Fruit fly (Drosophila melanogaster): ENCODE results near the gene CG10283.

The CG10283 gene

DNA sequence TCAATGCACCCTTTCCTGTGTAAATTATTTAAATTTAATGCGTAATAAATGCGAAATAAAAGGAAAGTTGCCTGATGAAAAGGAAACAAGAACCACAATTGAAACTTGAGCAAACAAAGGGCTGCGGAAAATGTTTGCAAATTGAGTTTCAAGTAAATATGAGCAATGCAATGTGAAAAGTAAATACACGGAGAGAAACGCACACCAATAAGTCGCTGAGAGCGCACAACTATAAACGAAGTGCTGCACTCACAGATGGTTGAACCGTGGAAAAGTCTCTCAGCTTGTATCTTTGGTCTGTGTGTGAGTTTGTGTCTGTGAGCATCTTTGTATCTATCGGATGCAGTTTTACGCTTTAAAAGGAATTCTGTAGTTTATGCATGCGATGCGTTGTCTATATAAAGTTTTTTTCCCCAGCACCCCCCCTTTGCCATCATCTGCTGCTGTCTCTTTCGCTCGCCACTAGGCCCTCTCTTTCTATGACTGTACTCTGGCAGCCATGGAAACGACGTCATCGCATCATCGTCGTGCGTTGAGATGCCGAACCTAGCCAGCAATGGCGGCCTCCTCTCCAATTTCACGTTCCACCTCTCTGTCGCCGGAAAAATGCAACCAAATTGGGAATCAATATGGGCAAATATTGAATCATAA, 24.5 kb downstream of the CG10283 start (continued):
- TF ChIP-seq Hr38 (GFP tag; optimal IDR thresholded peaks at IDR 0.05): no peak
- no peak for TF ChIP-seq Ets21C (GFP tag; optimal IDR thresholded peaks at IDR 0.05)
- TF ChIP-seq Sox14 (GFP tag; optimal IDR thresholded peaks at IDR 0.05): peak; percentile 35
- TF ChIP-seq CG9139 (GFP tag; optimal IDR thresholded peaks at IDR 0.05): peak; percentile 49
- TF ChIP-seq Smox (GFP tag; optimal IDR thresholded peaks at IDR 0.05): no peak
- TF ChIP-seq Hr39 (GFP tag; optimal IDR thresholded peaks at IDR 0.05): no peak
- peak; percentile 54 for TF ChIP-seq CG1621 (tag; optimal IDR thresholded peaks at IDR 0.05)
- TF ChIP-seq Ets96B (tag; optimal IDR thresholded peaks at IDR 0.05): peak; percentile 23
- peak; percentile 78 for TF ChIP-seq Eip78C (GFP tag)
- peak; percentile 53 for TF ChIP-seq CG10669 (GFP tag; optimal IDR thresholded peaks at IDR 0.05)
- peak; percentile 49 for TF ChIP-seq CG3919 (GFP tag; optimal IDR thresholded peaks at IDR 0.05)
- TF ChIP-seq Gug (GFP tag; IDR thresholded peaks at IDR 0.05): 0 out of 2 replicates have a peak, but pooled peaks have one; percentile 34

DNA sequence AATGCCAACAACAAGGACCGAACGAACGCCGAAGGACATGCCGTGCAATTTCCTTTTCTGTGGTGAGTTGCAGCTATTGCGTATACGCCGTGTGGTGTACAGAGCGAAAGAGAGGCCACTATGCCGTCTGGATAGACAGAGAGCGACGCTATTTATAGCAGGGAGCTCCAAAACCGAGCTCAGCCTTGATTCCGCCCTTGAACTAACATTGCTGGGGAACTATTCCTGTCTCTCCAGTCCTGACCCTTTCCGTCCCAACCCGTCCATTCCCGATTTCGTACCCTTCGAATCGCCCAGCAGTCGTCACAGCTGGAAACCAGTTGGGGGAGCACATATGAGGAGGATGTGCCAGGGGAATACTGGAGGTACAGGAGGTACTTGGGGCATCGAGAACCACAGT, 25.8 kb downstream of the CG10283 start:
- TF ChIP-seq Eip78C (GFP tag) (peak; percentile 67), net (GFP tag; optimal IDR thresholded peaks at IDR 0.05) (no peak), CG6854 (GFP tag; optimal IDR thresholded peaks at IDR 0.05) (no peak), Sox15 (GFP tag; optimal IDR thresholded peaks at IDR 0.05) (no peak), CG6808 (GFP tag; optimal IDR thresholded peaks at IDR 0.05) (peak; percentile 36), CG11762 (GFP tag; optimal IDR thresholded peaks at IDR 0.05; ENCODE audit: insufficient read depth) (no peak), ss (GFP tag; optimal IDR thresholded peaks at IDR 0.05) (peak; percentile 53 to 59), CG1621 (tag; optimal IDR thresholded peaks at IDR 0.05) (peak; percentile 49), dsx (GFP tag; optimal IDR thresholded peaks at IDR 0.05; ENCODE audit: poor library complexity, severe bottlenecking) (peak; percentile 22), Lpt (GFP tag; optimal IDR thresholded peaks at IDR 0.05) (peak; percentile 6), CG6163 (GFP tag; IDR thresholded peaks at IDR 0.05) (peak; percentile 37; the same call in 1 of the 3 replicates), CG9139 (GFP tag; optimal IDR thresholded peaks at IDR 0.05) (peak; percentile 44), CG8632 (GFP tag; optimal IDR thresholded peaks at IDR 0.05) (no peak)

DNA sequence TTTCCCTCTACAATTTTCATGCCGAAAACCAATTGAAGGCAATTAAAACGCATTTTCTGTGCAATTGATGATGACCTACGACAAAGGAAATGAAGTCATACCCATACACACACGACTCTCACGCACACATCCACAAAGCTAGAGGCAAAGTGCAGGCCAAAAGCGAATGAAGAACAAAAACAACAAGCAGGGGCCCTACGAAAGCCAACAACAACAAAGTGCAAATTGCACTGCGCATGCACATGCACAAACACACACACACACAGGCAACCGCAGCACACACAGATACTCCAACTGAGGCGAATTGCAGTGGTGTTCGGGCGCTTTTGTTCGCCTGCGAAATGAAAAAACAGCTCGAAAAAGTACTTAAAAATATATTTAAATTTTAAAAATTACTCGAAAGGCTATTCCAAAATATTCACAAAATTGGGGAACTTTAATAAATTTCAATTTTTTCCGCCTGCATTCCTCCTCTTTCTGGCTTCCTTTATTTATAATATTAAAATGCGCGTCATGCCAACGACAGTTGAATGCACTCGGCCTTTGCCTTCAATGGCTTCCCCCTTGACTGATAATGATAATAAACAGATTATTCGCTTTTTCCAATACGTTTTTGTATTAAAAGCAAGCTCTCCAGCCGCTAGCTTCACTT, 27.3 kb downstream of the CG10283 start:
- TF ChIP-seq CG11294 (GFP tag; IDR thresholded peaks at IDR 0.05): no peak
- peak; percentile 27 for TF ChIP-seq CG10669 (GFP tag; optimal IDR thresholded peaks at IDR 0.05)
- peak; percentile 6 for TF ChIP-seq CG32006 (GFP tag; optimal IDR thresholded peaks at IDR 0.05)
- TF ChIP-seq Lpt (GFP tag; optimal IDR thresholded peaks at IDR 0.05): peak; percentile 36
- peak; percentile 17 for TF ChIP-seq net (GFP tag; optimal IDR thresholded peaks at IDR 0.05)
- no peak for TF ChIP-seq CG11762 (GFP tag; optimal IDR thresholded peaks at IDR 0.05; ENCODE audit: insufficient read depth)
- no peak for TF ChIP-seq cyc (GFP tag; optimal IDR thresholded peaks at IDR 0.05)
- TF ChIP-seq CG16779 (tag; optimal IDR thresholded peaks at IDR 0.05): peak; percentile 40
- peak; percentile 57 for TF ChIP-seq CG1621 (tag; optimal IDR thresholded peaks at IDR 0.05)
- TF ChIP-seq salr (GFP tag; optimal IDR thresholded peaks at IDR 0.05): peak in 1 of 2 experiments; percentile 33
- TF ChIP-seq CG9139 (GFP tag; optimal IDR thresholded peaks at IDR 0.05): peak; percentile 61
- TF ChIP-seq dsx (GFP tag; optimal IDR thresholded peaks at IDR 0.05; ENCODE audit: poor library complexity, severe bottlenecking): peak; percentile 67
- peak; percentile 27; the same call in 1 of the 2 replicates for TF ChIP-seq CG15336 (GFP tag; IDR thresholded peaks at IDR 0.05)
- no peak for TF ChIP-seq Hr38 (GFP tag; optimal IDR thresholded peaks at IDR 0.05)
- TF ChIP-seq CG8632 (GFP tag; optimal IDR thresholded peaks at IDR 0.05): peak; percentile 5
- TF ChIP-seq Eip78C (GFP tag): peak; percentile 57
- peak; percentile 69; the same call in 2 of the 3 replicates for TF ChIP-seq eg (GFP tag; IDR thresholded peaks at IDR 0.05)
- peak; percentile 74 for TF ChIP-seq CG6808 (GFP tag; optimal IDR thresholded peaks at IDR 0.05)
- no peak for TF ChIP-seq CG7368 (GFP tag; optimal IDR thresholded peaks at IDR 0.05)
- no peak for TF ChIP-seq CG6792 (GFP tag; optimal IDR thresholded peaks at IDR 0.05)
- TF ChIP-seq CG6854 (GFP tag; optimal IDR thresholded peaks at IDR 0.05): peak; percentile 1
- TF ChIP-seq ss (GFP tag; optimal IDR thresholded peaks at IDR 0.05): peak; percentile 60 to 86
- TF ChIP-seq CG34406 (GFP tag; optimal IDR thresholded peaks at IDR 0.05): peak; percentile 22
- TF ChIP-seq Sox102F (GFP tag; optimal IDR thresholded peaks at IDR 0.05): peak; percentile 44
- TF ChIP-seq Ets21C (GFP tag; optimal IDR thresholded peaks at IDR 0.05): no peak
- peak; percentile 58 for TF ChIP-seq Sox14 (GFP tag; optimal IDR thresholded peaks at IDR 0.05)
- no peak for TF ChIP-seq fkh (GFP tag; optimal IDR thresholded peaks at IDR 0.05)
- TF ChIP-seq CG8119 (GFP tag; IDR thresholded peaks at IDR 0.05): peak; percentile 64
- TF ChIP-seq CG6276 (GFP tag; optimal IDR thresholded peaks at IDR 0.05): peak; percentile 47
- TF ChIP-seq Met (GFP tag; optimal IDR thresholded peaks at IDR 0.05): peak; percentile 11
- no peak for TF ChIP-seq Hr4 (GFP tag; optimal IDR thresholded peaks at IDR 0.05)
- TF ChIP-seq svp (GFP tag): peak; percentile 95
- TF ChIP-seq Gug (GFP tag; IDR thresholded peaks at IDR 0.05): no peak
- TF ChIP-seq Ets96B (tag; optimal IDR thresholded peaks at IDR 0.05): peak; percentile 13
- peak; percentile 71 for TF ChIP-seq CG6163 (GFP tag; IDR thresholded peaks at IDR 0.05)
- TF ChIP-seq CG3919 (GFP tag; optimal IDR thresholded peaks at IDR 0.05): peak; percentile 31
- no peak for TF ChIP-seq Hr39 (GFP tag; optimal IDR thresholded peaks at IDR 0.05)
- TF ChIP-seq CG3032 (tag; optimal IDR thresholded peaks at IDR 0.05): peak; percentile 35
- peak; percentile 53 for TF ChIP-seq Eip93F (GFP tag; optimal IDR thresholded peaks at IDR 0.05)
